Worm (Caenorhabditis elegans) whole organism, midembryonic: ENCODE results near the gene R144.10.

Source experiments
- T22C8.4 ChIP-seq: fragments of 200-800 bp; sonication (Bioruptor generic); IDR thresholded peaks from 2 replicates; pipeline ENCODE4 v1.3.6; 2022; ENCODE audit warnings: missing genetic modification characterization, missing compliant biosample characterization
- flt-1 ChIP-seq: fragments of 200-800 bp; sonication (Bioruptor generic); IDR thresholded peaks from 2 replicates; pipeline ENCODE4 v1.3.6; 2022; ENCODE audit warnings: missing genetic modification characterization, missing compliant biosample characterization
- klf-2 ChIP-seq: fragments of 200-800 bp; sonication (Bioruptor generic); conservative IDR thresholded peaks from 2 replicates; pipeline ENCODE4 v1.3.6; 2022; ENCODE audit warnings: missing genetic modification reagents, missing genetic modification characterization, missing compliant biosample characterization
- med-1 ChIP-seq: sonication (generic microtip); optimal IDR thresholded peaks from 2 replicates; lab custom pipeline; 2017; ENCODE audit warnings: missing genetic modification characterization, mild to moderate bottlenecking, missing compliant biosample characterization, antibody characterized with exemption, missing genetic modification reagents; ENCODE audit not compliant: insufficient read depth
- tab-1 ChIP-seq: fragments of 200-800 bp; sonication (Bioruptor generic); IDR thresholded peaks from 2 replicates; pipeline ENCODE4 v1.3.6; 2022; ENCODE audit warnings: missing genetic modification characterization, missing compliant biosample characterization
- ztf-29 ChIP-seq: fragments of 200-800 bp; sonication (Bioruptor generic); IDR thresholded peaks from 2 replicates; pipeline ENCODE4 v1.3.6; 2022; ENCODE audit warnings: missing genetic modification reagents, missing genetic modification characterization, missing compliant biosample characterization

DNA sequence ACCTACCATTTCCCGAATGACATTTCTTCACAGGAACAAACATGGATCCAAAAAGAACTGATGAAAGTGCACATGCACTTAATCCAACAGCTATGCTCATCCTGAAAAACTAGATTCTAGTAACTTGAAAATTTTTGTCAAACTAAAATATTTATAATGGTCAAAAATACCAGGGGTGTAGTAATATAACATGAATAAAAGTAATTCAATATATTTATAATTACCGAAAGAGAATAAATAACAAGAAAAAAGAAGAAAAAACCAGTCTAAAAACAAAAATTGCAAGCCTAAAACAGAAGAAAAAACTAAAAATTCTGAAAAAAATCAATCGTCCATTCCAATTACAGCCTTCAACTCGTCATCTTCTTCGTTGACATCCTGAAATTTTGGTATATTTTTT is 2.5 kb upstream of the R144.10 start, which contains the start of gene R144.6:
- TF ChIP-seq flt-1 (GFP tag; lab: Robert Waterston, UW) (no peak), med-1 (GFP tag; lab: Kevin White, UChicago) (no peak), ztf-29 (no peak), T22C8.4 (GFP tag; lab: Robert Waterston, UW) (no peak), tab-1 (GFP tag; lab: Robert Waterston, UW) (no peak), klf-2 (GFP tag; lab: Robert Waterston, UW) (no peak)
